Worm (Caenorhabditis elegans): ENCODE results near the gene W09C2.10.

ce11 chrIV:9667084-9667483 lies 42.2 kb upstream of the W09C2.10 start:
- no peak for TF ChIP-seq sptf-1 (tag; optimal IDR thresholded peaks at IDR 0.05)
- no peak for TF ChIP-seq ztf-11 (tag; optimal IDR thresholded peaks at IDR 0.05)
- no peak for TF ChIP-seq elt-3 (tag; optimal IDR thresholded peaks at IDR 0.05)
- no peak for TF ChIP-seq dsc-1 (tag; optimal IDR thresholded peaks at IDR 0.05)
- no peak for TF ChIP-seq fkh-10 (GFP tag; optimal IDR thresholded peaks at IDR 0.05)
- no peak for TF ChIP-seq nhr-77 (tag; optimal IDR thresholded peaks at IDR 0.05)
- TF ChIP-seq egl-27 (tag; optimal IDR thresholded peaks at IDR 0.05): no peak
- TF ChIP-seq C16A3.4 (tag; optimal IDR thresholded peaks at IDR 0.05): no peak
- TF ChIP-seq pqm-1 (tag; optimal IDR thresholded peaks at IDR 0.05): no peak
- no peak for TF ChIP-seq nhr-237 (tag; optimal IDR thresholded peaks at IDR 0.05)
- TF ChIP-seq lin-39 (tag; optimal IDR thresholded peaks at IDR 0.05): no peak
- TF ChIP-seq efl-1 (optimal IDR thresholded peaks at IDR 0.05): no peak
- TF ChIP-seq efl-1 (GFP tag; optimal IDR thresholded peaks at IDR 0.05 in 1 of 2): no peak
- no peak for TF ChIP-seq lin-13 (GFP tag; optimal IDR thresholded peaks at IDR 0.05)
- TF ChIP-seq snpc-4 (tag; optimal IDR thresholded peaks at IDR 0.05): no peak

Measured in whole organism, L1 larva.